Fruit fly (Drosophila melanogaster) whole organism, embryonic: ENCODE data around the gene CG2006.
A peak's percentile ranks its signal among the peaks of the same experiment; 100 is the strongest.

Experiments used
- ATbp ChIP-seq: fragments of 200-800 bp; sonication (Bioruptor generic); optimal IDR thresholded peaks from 2 replicates; lab custom pipeline; 2017; ENCODE audit warnings: missing biosample characterization, mild to moderate bottlenecking, missing genetic modification characterization, missing genetic modification reagents
- Adf1 ChIP-seq: fragments of 200-800 bp; sonication (Bioruptor generic); IDR thresholded peaks from 2 replicates; pipeline ENCODE4 v1.3.6; 2022; ENCODE audit warnings: missing biosample characterization, missing genetic modification characterization
- Asciz ChIP-seq: fragments of 200-800 bp; sonication (Bioruptor generic); optimal IDR thresholded peaks from 2 replicates; lab custom pipeline; 2017; ENCODE audit warnings: missing biosample characterization, mild to moderate bottlenecking, missing genetic modification characterization, missing genetic modification reagents
- Blimp-1 ChIP-seq: fragments of 200-800 bp; sonication (Bioruptor generic); optimal IDR thresholded peaks from 3 replicates; lab custom pipeline; 2018; ENCODE audit warnings: missing biosample characterization, missing genetic modification characterization, mild to moderate bottlenecking, moderate library complexity, missing genetic modification reagents
- CG10431 ChIP-seq: fragments of 200-800 bp; sonication (Bioruptor generic); optimal IDR thresholded peaks from 3 replicates; lab custom pipeline; 2018; ENCODE audit warnings: missing biosample characterization, mild to moderate bottlenecking, missing genetic modification characterization
- CG10462 ChIP-seq: fragments of 200-800 bp; sonication (Bioruptor generic); optimal IDR thresholded peaks from 2 replicates; lab custom pipeline; 2016; ENCODE audit warnings: missing biosample characterization, missing genetic modification characterization
- CG11093 ChIP-seq: fragments of 200-800 bp; sonication (Bioruptor generic); IDR thresholded peaks from 3 replicates; pipeline ENCODE4 v1.3.6; 2022; ENCODE audit warnings: missing biosample characterization, missing genetic modification characterization
- CG14050 ChIP-seq: fragments of 200-800 bp; sonication (Bioruptor generic); IDR thresholded peaks from 3 replicates; pipeline ENCODE4 v1.3.6; 2022; ENCODE audit warnings: missing biosample characterization, missing genetic modification characterization
- CG15514 ChIP-seq: fragments of 200-800 bp; sonication (Bioruptor generic); optimal IDR thresholded peaks from 3 replicates; lab custom pipeline; 2017; ENCODE audit warnings: missing biosample characterization, missing genetic modification characterization, mild to moderate bottlenecking, moderate library complexity, missing genetic modification reagents
- CG15601 ChIP-seq: fragments of 200-800 bp; sonication (Bioruptor generic); optimal IDR thresholded peaks from 3 replicates; lab custom pipeline; 2019; ENCODE audit warnings: missing biosample characterization, mild to moderate bottlenecking, missing genetic modification characterization, moderate library complexity
- CG16779 ChIP-seq: fragments of 200-800 bp; sonication (Bioruptor generic); IDR thresholded peaks from 2 replicates; pipeline ENCODE4 v1.3.6; 2022; ENCODE audit warnings: missing biosample characterization, missing genetic modification characterization
- CG17361 ChIP-seq: fragments of 200-800 bp; sonication (Bioruptor generic); IDR thresholded peaks from 3 replicates; pipeline ENCODE4 v1.3.6; 2022; ENCODE audit warnings: missing biosample characterization, missing genetic modification characterization
- CG17912 ChIP-seq: fragments of 200-800 bp; sonication (Bioruptor generic); optimal IDR thresholded peaks from 2 replicates; lab custom pipeline; 2018; ENCODE audit warnings: missing biosample characterization, mild to moderate bottlenecking, missing genetic modification characterization
- CG18764 ChIP-seq: fragments of 200-800 bp; sonication (Bioruptor generic); optimal IDR thresholded peaks from 3 replicates; lab custom pipeline; 2016; ENCODE audit warnings: missing biosample characterization, missing genetic modification characterization
- CG2199 ChIP-seq: fragments of 200-800 bp; sonication (Bioruptor generic); IDR thresholded peaks from 3 replicates; pipeline ENCODE4 v1.3.6; 2022; ENCODE audit warnings: missing biosample characterization, missing genetic modification characterization
- CG31224 ChIP-seq: fragments of 200-800 bp; sonication (Bioruptor generic); IDR thresholded peaks from 2 replicates; pipeline ENCODE4 v1.3.6; 2022; ENCODE audit warnings: missing biosample characterization, missing genetic modification characterization
- CG31365 ChIP-seq: fragments of 200-800 bp; sonication (Bioruptor generic); optimal IDR thresholded peaks from 2 replicates; lab custom pipeline; 2018; ENCODE audit warnings: missing biosample characterization, mild to moderate bottlenecking, missing genetic modification characterization
- CG32532 ChIP-seq: fragments of 200-800 bp; sonication (Bioruptor generic); IDR thresholded peaks from 2 replicates; pipeline ENCODE4 v1.3.6; 2022; ENCODE audit warnings: missing biosample characterization, missing genetic modification characterization
- CG33557 ChIP-seq: fragments of 200-800 bp; sonication (Bioruptor generic); optimal IDR thresholded peaks from 2 replicates; lab custom pipeline; 2019; ENCODE audit warnings: missing biosample characterization, mild to moderate bottlenecking, missing genetic modification characterization, moderate library complexity
- CG3407 ChIP-seq: fragments of 200-800 bp; sonication (Bioruptor generic); optimal IDR thresholded peaks from 2 replicates; lab custom pipeline; 2018; ENCODE audit warnings: missing biosample characterization, mild to moderate bottlenecking, missing genetic modification characterization
- CG6254 ChIP-seq: fragments of 200-800 bp; sonication (Bioruptor generic); optimal IDR thresholded peaks from 3 replicates; lab custom pipeline; 2017; ENCODE audit warnings: mild to moderate bottlenecking, missing biosample characterization, missing genetic modification reagents, missing genetic modification characterization
- CG7839 ChIP-seq: fragments of 200-800 bp; sonication (Bioruptor generic); optimal IDR thresholded peaks from 3 replicates; lab custom pipeline; 2018; ENCODE audit warnings: missing biosample characterization, mild to moderate bottlenecking, missing genetic modification characterization, moderate library complexity
- CG9215 ChIP-seq: fragments of 200-800 bp; sonication (Bioruptor generic); IDR thresholded peaks from 2 replicates; pipeline ENCODE4 v1.3.6; 2022; ENCODE audit warnings: missing biosample characterization, missing genetic modification characterization
- CG9797 ChIP-seq: fragments of 200-800 bp; sonication (Bioruptor generic); optimal IDR thresholded peaks from 3 replicates; lab custom pipeline; 2018; ENCODE audit warnings: missing biosample characterization, mild to moderate bottlenecking, missing genetic modification characterization
- Camta ChIP-seq: fragments of 200-800 bp; sonication (Bioruptor generic); optimal IDR thresholded peaks from 2 replicates; lab custom pipeline; 2016; ENCODE audit warnings: missing biosample characterization, missing genetic modification characterization
- Dfd ChIP-seq, 2 experiments: fragments of >200 bp; optimal IDR thresholded peaks; 2 replicates each; lab custom pipeline; 2017; ENCODE audit warnings: missing biosample characterization in 2 of 2, missing genetic modification characterization in 2 of 2
- HmgD ChIP-seq: fragments of 200-800 bp; sonication (Bioruptor generic); optimal IDR thresholded peaks from 3 replicates; lab custom pipeline; 2016; ENCODE audit warnings: missing biosample characterization, missing genetic modification characterization
- Pdp1 ChIP-seq, 2 experiments: fragments of 200-800 bp; sonication (Bioruptor generic); optimal IDR thresholded peaks; 3 replicates each; lab custom pipeline; 2016; ENCODE audit warnings: missing biosample characterization in 2 of 2, missing genetic modification characterization in 2 of 2, mild to moderate bottlenecking in 1 of 2, moderate library complexity in 1 of 2
- Ravus ChIP-seq: fragments of 200-800 bp; sonication (Bioruptor generic); IDR thresholded peaks from 2 replicates; pipeline ENCODE4 v1.3.6; 2022; ENCODE audit warnings: missing biosample characterization, missing genetic modification characterization
- Sry-δ ChIP-seq: fragments of 200-800 bp; sonication (Bioruptor generic); optimal IDR thresholded peaks from 2 replicates; lab custom pipeline; 2016; ENCODE audit warnings: missing biosample characterization, missing genetic modification characterization
- ato ChIP-seq: fragments of 200-800 bp; sonication (Bioruptor generic); IDR thresholded peaks from 2 replicates; pipeline ENCODE4 v1.3.6; 2022; ENCODE audit warnings: missing biosample characterization, missing genetic modification characterization; ENCODE audit not compliant: partially characterized antibody
- az2 ChIP-seq: fragments of 200-800 bp; sonication (Bioruptor generic); optimal IDR thresholded peaks from 3 replicates; lab custom pipeline; 2016; ENCODE audit warnings: missing biosample characterization, missing genetic modification characterization
- bab2 ChIP-seq: fragments of 200-800 bp; sonication (Bioruptor generic); optimal IDR thresholded peaks from 2 replicates; lab custom pipeline; 2016; ENCODE audit warnings: missing biosample characterization, missing genetic modification characterization
- dmrt11E ChIP-seq: fragments of 200-800 bp; sonication (Bioruptor generic); optimal IDR thresholded peaks from 3 replicates; lab custom pipeline; 2018; ENCODE audit warnings: missing biosample characterization, mild to moderate bottlenecking, missing genetic modification characterization, moderate library complexity
- esg ChIP-seq: fragments of 200-800 bp; sonication (Bioruptor generic); conservative IDR thresholded peaks from 2 replicates; pipeline ENCODE4 v1.3.6; 2022; ENCODE audit warnings: missing biosample characterization, missing genetic modification characterization
- ewg ChIP-seq: fragments of 200-800 bp; sonication (Bioruptor generic); optimal IDR thresholded peaks from 3 replicates; lab custom pipeline; 2017; ENCODE audit warnings: mild to moderate bottlenecking, missing biosample characterization, missing genetic modification reagents, missing genetic modification characterization
- fru ChIP-seq: fragments of >200 bp; optimal IDR thresholded peaks from 2 replicates; lab custom pipeline; 2017
- gce ChIP-seq: fragments of 200-800 bp; sonication (Bioruptor generic); IDR thresholded peaks from 3 replicates; pipeline ENCODE4 v1.3.6; 2022; ENCODE audit warnings: missing biosample characterization, missing genetic modification characterization
- gfzf ChIP-seq: fragments of 200-800 bp; sonication (Bioruptor generic); optimal IDR thresholded peaks from 2 replicates; lab custom pipeline; 2016; ENCODE audit warnings: missing biosample characterization, mild to moderate bottlenecking, missing genetic modification characterization, moderate library complexity
- gro ChIP-seq: fragments of 200-800 bp; sonication (Bioruptor generic); optimal IDR thresholded peaks from 2 replicates; lab custom pipeline; 2016; ENCODE audit warnings: missing biosample characterization, missing genetic modification characterization
- kah ChIP-seq: fragments of 200-800 bp; sonication (Bioruptor generic); optimal IDR thresholded peaks from 2 replicates; lab custom pipeline; 2018; ENCODE audit warnings: missing biosample characterization, mild to moderate bottlenecking, missing genetic modification characterization
- lov ChIP-seq, 2 experiments: fragments of 200-800 bp in 1 of 2; fragments of >200 bp in 1 of 2; sonication (Bioruptor generic) in 1 of 2; IDR thresholded peaks in 1 of 2; optimal IDR thresholded peaks in 1 of 2; 2 replicates in 1 of 2; 3 replicates in 1 of 2; pipeline versions ENCODE4 v1.3.6 to Lab custom; 2017 to 2022; ENCODE audit warnings: missing biosample characterization in 1 of 2, missing genetic modification characterization in 1 of 2
- mirr ChIP-seq: fragments of 200-800 bp; sonication (Bioruptor generic); optimal IDR thresholded peaks from 3 replicates; lab custom pipeline; 2018; ENCODE audit warnings: missing biosample characterization, mild to moderate bottlenecking, missing genetic modification characterization
- nom ChIP-seq: fragments of 200-800 bp; sonication (Bioruptor generic); optimal IDR thresholded peaks from 2 replicates; lab custom pipeline; 2017; ENCODE audit warnings: missing biosample characterization, missing genetic modification characterization, mild to moderate bottlenecking, moderate library complexity, missing genetic modification reagents
- pho ChIP-seq: fragments of 200-800 bp; sonication (Bioruptor generic); optimal IDR thresholded peaks from 2 replicates; lab custom pipeline; 2016; ENCODE audit warnings: missing biosample characterization, missing genetic modification characterization
- pnt ChIP-seq: fragments of 200-800 bp; sonication (Bioruptor generic); optimal IDR thresholded peaks from 3 replicates; lab custom pipeline; 2016; ENCODE audit warnings: missing biosample characterization, missing genetic modification characterization
- sd ChIP-seq: fragments of 200-800 bp; sonication (Bioruptor generic); optimal IDR thresholded peaks from 3 replicates; lab custom pipeline; 2018; ENCODE audit warnings: missing biosample characterization, mild to moderate bottlenecking, missing genetic modification characterization, moderate library complexity
- shn ChIP-seq: fragments of 200-800 bp; sonication (Bioruptor generic); optimal IDR thresholded peaks from 3 replicates; lab custom pipeline; 2016; ENCODE audit warnings: missing biosample characterization, missing genetic modification characterization
- ssp ChIP-seq: fragments of 200-800 bp; sonication (Bioruptor generic); IDR thresholded peaks from 2 replicates; pipeline ENCODE4 v1.3.6; 2022; ENCODE audit warnings: missing biosample characterization, missing genetic modification characterization
- twi ChIP-seq: fragments of 200-800 bp; optimal IDR thresholded peaks from 2 replicates; lab custom pipeline; 2019; ENCODE audit warnings: missing biosample characterization, mild to moderate bottlenecking, missing genetic modification characterization, moderate library complexity
- wor ChIP-seq: fragments of 200-800 bp; sonication (Bioruptor generic); IDR thresholded peaks from 2 replicates; pipeline ENCODE4 v1.3.6; 2022; ENCODE audit warnings: missing biosample characterization, missing genetic modification characterization

Gene CG2006

dm6 chr3R:29522164-29522563, 32.9 kb downstream of the CG2006 start (continued):
- peak; percentile 38; the same call in 1 of the 2 replicates for TF ChIP-seq esg (GFP tag; lab: Robert Waterston, UW)
- TF ChIP-seq mirr, result no peak
- TF ChIP-seq Sry-δ (GFP tag; lab: Kevin White, UChicago), result no peak
- peak; percentile 48 for TF ChIP-seq az2 (GFP tag; lab: Kevin White, UChicago)
- TF ChIP-seq sd, result no peak
- TF ChIP-seq Adf1 (GFP tag; lab: Robert Waterston, UW), result no peak
- TF ChIP-seq CG9797 (GFP tag; lab: Kevin White, UChicago), result no peak
- no peak for TF ChIP-seq CG11093
- peak; percentile 7 for TF ChIP-seq pnt (GFP tag; lab: Kevin White, UChicago)
- peak; percentile 32 for TF ChIP-seq nom (GFP tag; lab: Kevin White, UChicago)
- TF ChIP-seq CG31224, result no peak
- TF ChIP-seq CG14050 (GFP tag; lab: Robert Waterston, UW), result no peak
- TF ChIP-seq CG6254 (GFP tag; lab: Kevin White, UChicago), result peak; percentile 32
- TF ChIP-seq wor (GFP tag; lab: Robert Waterston, UW), result no peak
- no peak for TF ChIP-seq CG16779
- no peak for TF ChIP-seq gro
- TF ChIP-seq CG18764, result peak; percentile 37
- no peak for TF ChIP-seq CG15514
- TF ChIP-seq Dfd (GFP tag; optimal IDR thresholded peaks at IDR 0.05; lab: Kevin White, UChicago), result no peak
- peak; percentile 53 for TF ChIP-seq CG33557 (GFP tag; lab: Kevin White, UChicago)
- TF ChIP-seq CG3407 (GFP tag; lab: Kevin White, UChicago), result peak; percentile 8
- peak; percentile 73 for TF ChIP-seq CG17361 (GFP tag; lab: Robert Waterston, UW)
- no peak for TF ChIP-seq fru (lab: Kevin White, UChicago)
- TF ChIP-seq CG10431, result no peak
- TF ChIP-seq ssp (GFP tag; lab: Robert Waterston, UW), result peak; percentile 22; the same call in 1 of the 2 replicates
- TF ChIP-seq bab2 (GFP tag; lab: Kevin White, UChicago), result peak; percentile 42
- TF ChIP-seq CG17912 (GFP tag; lab: Kevin White, UChicago), result no peak
- no peak for TF ChIP-seq ato (GFP tag; lab: Robert Waterston, UW)
- TF ChIP-seq shn, result no peak
- TF ChIP-seq CG9215 (GFP tag; lab: Robert Waterston, UW), result no peak
- TF ChIP-seq Asciz (GFP tag; lab: Kevin White, UChicago), result peak; percentile 30
- peak; percentile 38 for TF ChIP-seq CG15601
- TF ChIP-seq lov (optimal IDR thresholded peaks at IDR 0.05; lab: Kevin White, UChicago), result no peak
- peak; percentile 56; the same call in 1 of the 3 replicates for TF ChIP-seq lov (GFP tag; IDR thresholded peaks at IDR 0.05; lab: Robert Waterston, UW)
- TF ChIP-seq ATbp (GFP tag; lab: Kevin White, UChicago), result peak; percentile 4
- no peak for TF ChIP-seq CG10462 (GFP tag; lab: Kevin White, UChicago)
- TF ChIP-seq Camta (GFP tag; lab: Kevin White, UChicago), result peak; percentile 13
- TF ChIP-seq HmgD, result no peak
- TF ChIP-seq CG2199 (GFP tag; lab: Robert Waterston, UW), result no peak
- no peak for TF ChIP-seq Ravus (GFP tag; lab: Robert Waterston, UW)
- peak; percentile 88 for TF ChIP-seq dmrt11E (tag; lab: Kevin White, UChicago)
- no peak for TF ChIP-seq gce (GFP tag; lab: Robert Waterston, UW)
- no peak for TF ChIP-seq ewg (GFP tag; lab: Kevin White, UChicago)
- no peak for TF ChIP-seq gfzf (GFP tag; lab: Kevin White, UChicago)
- peak; percentile 16 for TF ChIP-seq twi
- TF ChIP-seq CG32532 (GFP tag; lab: Robert Waterston, UW), result no peak
- TF ChIP-seq Pdp1 (GFP tag; optimal IDR thresholded peaks at IDR 0.05; lab: Kevin White, UChicago), result peak in 1 of 2 experiments; percentile 25
- TF ChIP-seq CG31365 (tag; lab: Kevin White, UChicago), result no peak
- TF ChIP-seq pho, result no peak
- TF ChIP-seq Blimp-1 (GFP tag; lab: Kevin White, UChicago), result peak; percentile 62
- TF ChIP-seq CG7839 (tag; lab: Kevin White, UChicago), result peak; percentile 58
- TF ChIP-seq kah (GFP tag; lab: Kevin White, UChicago), result no peak
